Fruit fly (Drosophila melanogaster) whole organism, embryonic: Measurements from ENCODE around the gene Prdm13.

Source experiments
- Atf6 ChIP-seq: fragments of 200-800 bp; sonication (Bioruptor generic); IDR thresholded peaks from 2 replicates; pipeline ENCODE4 v1.3.6; 2022; ENCODE audit warnings: missing biosample characterization, missing genetic modification characterization
- BEAF-32 ChIP-seq: fragments of 200-800 bp; sonication (Bioruptor generic); optimal IDR thresholded peaks from 3 replicates; lab custom pipeline; 2017; ENCODE audit warnings: missing biosample characterization, missing genetic modification characterization, mild to moderate bottlenecking, moderate library complexity, missing genetic modification reagents
- CG10654 ChIP-seq: fragments of 200-800 bp; sonication (Bioruptor generic); optimal IDR thresholded peaks from 2 replicates; lab custom pipeline; 2016; ENCODE audit warnings: missing biosample characterization, missing genetic modification characterization
- CG15011 ChIP-seq: fragments of 200-800 bp; sonication (Bioruptor generic); optimal IDR thresholded peaks from 3 replicates; lab custom pipeline; 2018; ENCODE audit warnings: missing biosample characterization, mild to moderate bottlenecking, missing genetic modification characterization
- CG1529 ChIP-seq: fragments of 200-800 bp; sonication (Bioruptor generic); optimal IDR thresholded peaks from 3 replicates; lab custom pipeline; 2018; ENCODE audit warnings: missing biosample characterization, missing genetic modification characterization
- CG17829 ChIP-seq: fragments of 200-800 bp; optimal IDR thresholded peaks from 2 replicates; lab custom pipeline; 2019; ENCODE audit warnings: missing biosample characterization, mild to moderate bottlenecking, missing genetic modification characterization, moderate library complexity
- CG5953 ChIP-seq: fragments of 200-800 bp; sonication (Bioruptor generic); IDR thresholded peaks from 2 replicates; pipeline ENCODE4 v1.3.6; 2022; ENCODE audit warnings: missing biosample characterization, missing genetic modification characterization
- Chrac-16 ChIP-seq: fragments of 200-800 bp; sonication (Bioruptor generic); optimal IDR thresholded peaks from 3 replicates; lab custom pipeline; 2016; ENCODE audit warnings: missing biosample characterization, missing genetic modification characterization
- cas ChIP-seq: fragments of 200-800 bp; sonication (Bioruptor generic); IDR thresholded peaks from 2 replicates; pipeline ENCODE4 v1.3.6; 2022; ENCODE audit warnings: missing biosample characterization, missing genetic modification characterization
- chinmo ChIP-seq: fragments of 200-800 bp; sonication (Bioruptor generic); IDR thresholded peaks from 4 replicates; pipeline ENCODE4 v1.3.6; 2022; ENCODE audit warnings: missing biosample characterization, missing genetic modification characterization; ENCODE audit not compliant: partially characterized antibody
- fd96Cb ChIP-seq: fragments of 200-800 bp; sonication (Bioruptor generic); optimal IDR thresholded peaks from 2 replicates; lab custom pipeline; 2018; ENCODE audit warnings: missing biosample characterization, mild to moderate bottlenecking, missing genetic modification characterization, moderate library complexity
- repo ChIP-seq: fragments of 200-800 bp; sonication (Bioruptor generic); optimal IDR thresholded peaks from 2 replicates; lab custom pipeline; 2016; ENCODE audit warnings: missing biosample characterization, missing genetic modification characterization
- tap ChIP-seq: fragments of 200-800 bp; optimal IDR thresholded peaks from 3 replicates; lab custom pipeline; 2019; ENCODE audit warnings: missing biosample characterization, mild to moderate bottlenecking, missing genetic modification characterization, moderate library complexity
- tna ChIP-seq: fragments of 200-800 bp; sonication (Bioruptor generic); IDR thresholded peaks from 2 replicates; pipeline ENCODE4 v1.3.6; 2022; ENCODE audit warnings: missing biosample characterization, missing genetic modification characterization; ENCODE audit not compliant: partially characterized antibody

- TF ChIP-seq BEAF-32 (GFP tag; lab: Kevin White, UChicago) (no peak), CG15011 (no peak), chinmo (no peak), Atf6 (no peak), CG17829 (tag; lab: Kevin White, UChicago) (no peak), Chrac-16 (GFP tag; lab: Kevin White, UChicago) (no peak), tap (tag; lab: Kevin White, UChicago) (no peak), CG1529 (GFP tag; lab: Kevin White, UChicago) (no peak), tna (GFP tag; lab: Robert Waterston, UW) (no peak), fd96Cb (no peak), cas (GFP tag; lab: Robert Waterston, UW) (no peak), repo (GFP tag; lab: Kevin White, UChicago) (no peak), CG5953 (GFP tag; lab: Robert Waterston, UW) (no peak), CG10654 (GFP tag; lab: Kevin White, UChicago) (no peak)
Observed at dm6 chr3L:6130944-6131343, 32.0 kb upstream of the Prdm13 start, which contains the start of gene Lcp65Ag3.
